Fruit fly (Drosophila melanogaster) whole organism, embryonic: ENCODE measurements around the gene pcm.

Experiments
- Ada2b ChIP-seq: fragments of 200-800 bp; sonication (Bioruptor generic); IDR thresholded peaks from 2 replicates; pipeline ENCODE4 v1.3.6; 2022; ENCODE audit warnings: missing biosample characterization, missing genetic modification characterization
- B-H1 ChIP-seq: fragments of 200-800 bp; sonication (Bioruptor generic); IDR thresholded peaks from 3 replicates; pipeline ENCODE4 v1.3.6; 2022; ENCODE audit warnings: missing biosample characterization, missing genetic modification characterization
- CG10431 ChIP-seq: fragments of 200-800 bp; sonication (Bioruptor generic); optimal IDR thresholded peaks from 3 replicates; lab custom pipeline; 2018; ENCODE audit warnings: missing biosample characterization, mild to moderate bottlenecking, missing genetic modification characterization
- CG10959 ChIP-seq: fragments of 200-800 bp; sonication (Bioruptor generic); IDR thresholded peaks from 2 replicates; pipeline ENCODE4 v1.3.6; 2022; ENCODE audit warnings: missing biosample characterization, missing genetic modification characterization
- CG12104 ChIP-seq: fragments of 200-800 bp; sonication (Bioruptor generic); optimal IDR thresholded peaks from 3 replicates; lab custom pipeline; 2016; ENCODE audit warnings: missing biosample characterization, missing genetic modification characterization
- CG14441 ChIP-seq: fragments of 200-800 bp; sonication (Bioruptor generic); IDR thresholded peaks from 2 replicates; pipeline ENCODE4 v1.3.6; 2022; ENCODE audit warnings: missing biosample characterization, missing genetic modification characterization
- CG15269 ChIP-seq: fragments of 200-800 bp; sonication (Bioruptor generic); optimal IDR thresholded peaks from 2 replicates; lab custom pipeline; 2018; ENCODE audit warnings: missing biosample characterization, mild to moderate bottlenecking, missing genetic modification characterization, moderate library complexity
- CG2202 ChIP-seq: fragments of 200-800 bp; sonication (Bioruptor generic); optimal IDR thresholded peaks from 2 replicates; lab custom pipeline; 2018; ENCODE audit warnings: missing biosample characterization, mild to moderate bottlenecking, missing genetic modification characterization
- CG2678 ChIP-seq: fragments of 200-800 bp; sonication (Bioruptor generic); optimal IDR thresholded peaks from 3 replicates; lab custom pipeline; 2019; ENCODE audit warnings: missing biosample characterization, mild to moderate bottlenecking, missing genetic modification characterization, moderate library complexity
- CG2889 ChIP-seq: fragments of 200-800 bp; sonication (Bioruptor generic); IDR thresholded peaks from 3 replicates; pipeline ENCODE4 v1.3.6; 2022; ENCODE audit warnings: missing biosample characterization, missing genetic modification characterization
- CG32532 ChIP-seq: fragments of 200-800 bp; sonication (Bioruptor generic); IDR thresholded peaks from 2 replicates; pipeline ENCODE4 v1.3.6; 2022; ENCODE audit warnings: missing biosample characterization, missing genetic modification characterization
- CG33557 ChIP-seq: fragments of 200-800 bp; sonication (Bioruptor generic); optimal IDR thresholded peaks from 2 replicates; lab custom pipeline; 2019; ENCODE audit warnings: missing biosample characterization, mild to moderate bottlenecking, missing genetic modification characterization, moderate library complexity
- CG4617 ChIP-seq: fragments of 200-800 bp; sonication (Bioruptor generic); optimal IDR thresholded peaks from 3 replicates; lab custom pipeline; 2016; ENCODE audit warnings: missing biosample characterization, missing genetic modification characterization, borderline replicate concordance
- CG5180 ChIP-seq: fragments of 200-800 bp; sonication (Bioruptor generic); optimal IDR thresholded peaks from 3 replicates; lab custom pipeline; 2017; ENCODE audit warnings: missing biosample characterization, missing genetic modification characterization, mild to moderate bottlenecking, moderate library complexity, missing genetic modification reagents
- CG7786 ChIP-seq: fragments of 200-800 bp; sonication (Bioruptor generic); optimal IDR thresholded peaks from 2 replicates; lab custom pipeline; 2016; ENCODE audit warnings: missing biosample characterization, missing genetic modification characterization
- CG7839 ChIP-seq: fragments of 200-800 bp; sonication (Bioruptor generic); optimal IDR thresholded peaks from 3 replicates; lab custom pipeline; 2018; ENCODE audit warnings: missing biosample characterization, mild to moderate bottlenecking, missing genetic modification characterization, moderate library complexity
- CG8924 ChIP-seq: fragments of 200-800 bp; optimal IDR thresholded peaks from 3 replicates; lab custom pipeline; 2019; ENCODE audit warnings: missing biosample characterization, mild to moderate bottlenecking, missing genetic modification characterization, moderate library complexity
- CG9437 ChIP-seq: fragments of 200-800 bp; sonication (Bioruptor generic); optimal IDR thresholded peaks from 2 replicates; lab custom pipeline; 2018; ENCODE audit warnings: missing biosample characterization, mild to moderate bottlenecking, missing genetic modification characterization
- CG9932 ChIP-seq: fragments of 200-800 bp; sonication (Bioruptor generic); IDR thresholded peaks from 2 replicates; pipeline ENCODE4 v1.3.6; 2022; ENCODE audit warnings: missing biosample characterization, missing genetic modification characterization
- CoRest ChIP-seq: fragments of 200-800 bp; sonication (Bioruptor generic); optimal IDR thresholded peaks from 3 replicates; lab custom pipeline; 2018; ENCODE audit warnings: missing biosample characterization, mild to moderate bottlenecking, missing genetic modification characterization, moderate library complexity
- Dfd ChIP-seq, 2 experiments: fragments of >200 bp; optimal IDR thresholded peaks; 2 replicates each; lab custom pipeline; 2017; ENCODE audit warnings: missing biosample characterization in 2 of 2, missing genetic modification characterization in 2 of 2
- Hr78 ChIP-seq, 2 experiments: fragments of 200-800 bp in 1 of 2; fragments of >200 bp in 1 of 2; sonication (Bioruptor generic) in 1 of 2; optimal IDR thresholded peaks; 2 replicates each; lab custom pipeline; 2017 to 2019; ENCODE audit warnings: missing biosample characterization in 2 of 2, missing genetic modification characterization in 2 of 2, mild to moderate bottlenecking in 1 of 2, moderate library complexity in 1 of 2
- Kr ChIP-seq: fragments of 200-800 bp; sonication (Bioruptor generic); optimal IDR thresholded peaks from 2 replicates; lab custom pipeline; 2017; ENCODE audit warnings: missing biosample characterization, mild to moderate bottlenecking, missing genetic modification characterization
- NC2α ChIP-seq: fragments of 200-800 bp; sonication (Bioruptor generic); optimal IDR thresholded peaks from 2 replicates; lab custom pipeline; 2016; ENCODE audit warnings: missing biosample characterization, missing genetic modification characterization
- NC2β ChIP-seq: fragments of 200-800 bp; sonication (Bioruptor generic); optimal IDR thresholded peaks from 2 replicates; lab custom pipeline; 2016; ENCODE audit warnings: missing biosample characterization, missing genetic modification characterization
- Nf-YB ChIP-seq: fragments of 200-800 bp; sonication (Bioruptor generic); optimal IDR thresholded peaks from 3 replicates; lab custom pipeline; 2019; ENCODE audit warnings: missing biosample characterization, mild to moderate bottlenecking, missing genetic modification characterization, moderate library complexity
- NfI ChIP-seq: fragments of 200-800 bp; sonication (Bioruptor generic); optimal IDR thresholded peaks from 3 replicates; lab custom pipeline; 2018; ENCODE audit warnings: missing biosample characterization, mild to moderate bottlenecking, missing genetic modification characterization, moderate library complexity
- Scr ChIP-seq: fragments of 200-800 bp; sonication (Bioruptor generic); IDR thresholded peaks from 2 replicates; pipeline ENCODE4 v1.3.6; 2022; ENCODE audit warnings: missing biosample characterization, missing genetic modification characterization; ENCODE audit not compliant: partially characterized antibody
- Tbp ChIP-seq: fragments of >200 bp; optimal IDR thresholded peaks from 2 replicates; lab custom pipeline; 2018; ENCODE audit warnings: missing biosample characterization, missing genetic modification characterization
- Xrp1 ChIP-seq: fragments of 200-800 bp; sonication (Bioruptor generic); IDR thresholded peaks from 2 replicates; pipeline ENCODE4 v1.3.6; 2022; ENCODE audit warnings: missing biosample characterization, missing genetic modification characterization
- ato ChIP-seq: fragments of 200-800 bp; sonication (Bioruptor generic); IDR thresholded peaks from 2 replicates; pipeline ENCODE4 v1.3.6; 2022; ENCODE audit warnings: missing biosample characterization, missing genetic modification characterization; ENCODE audit not compliant: partially characterized antibody
- bab2 ChIP-seq: fragments of 200-800 bp; sonication (Bioruptor generic); optimal IDR thresholded peaks from 2 replicates; lab custom pipeline; 2016; ENCODE audit warnings: missing biosample characterization, missing genetic modification characterization
- bbx ChIP-seq: fragments of 200-800 bp; sonication (Bioruptor generic); IDR thresholded peaks from 2 replicates; pipeline ENCODE4 v1.3.6; 2022; ENCODE audit warnings: missing biosample characterization, missing genetic modification characterization; ENCODE audit not compliant: partially characterized antibody
- bigmax ChIP-seq: fragments of 200-800 bp; sonication (Bioruptor generic); optimal IDR thresholded peaks from 2 replicates; lab custom pipeline; 2018; ENCODE audit warnings: missing biosample characterization, mild to moderate bottlenecking, missing genetic modification characterization
- cato ChIP-seq: fragments of 200-800 bp; sonication (Bioruptor generic); optimal IDR thresholded peaks from 2 replicates; lab custom pipeline; 2016; ENCODE audit warnings: missing biosample characterization, missing genetic modification characterization, borderline replicate concordance
- corto ChIP-seq: fragments of 200-800 bp; sonication (Bioruptor generic); optimal IDR thresholded peaks from 2 replicates; lab custom pipeline; 2016; ENCODE audit warnings: missing biosample characterization, mild to moderate bottlenecking, missing genetic modification characterization, moderate library complexity
- dan ChIP-seq: fragments of 200-800 bp; sonication (Bioruptor generic); IDR thresholded peaks from 2 replicates; pipeline ENCODE4 v1.3.6; 2022; ENCODE audit warnings: missing biosample characterization, missing genetic modification characterization
- danr ChIP-seq: fragments of 200-800 bp; sonication (Bioruptor generic); IDR thresholded peaks from 2 replicates; pipeline ENCODE4 v1.3.6; 2022; ENCODE audit warnings: missing biosample characterization, missing genetic modification characterization
- dimm ChIP-seq: fragments of 200-800 bp; sonication (Bioruptor generic); IDR thresholded peaks from 2 replicates; pipeline ENCODE4 v1.3.6; 2022; ENCODE audit warnings: missing biosample characterization, missing genetic modification characterization
- dmrt11E ChIP-seq: fragments of 200-800 bp; sonication (Bioruptor generic); optimal IDR thresholded peaks from 3 replicates; lab custom pipeline; 2018; ENCODE audit warnings: missing biosample characterization, mild to moderate bottlenecking, missing genetic modification characterization, moderate library complexity
- gem ChIP-seq: fragments of 200-800 bp; sonication (Bioruptor generic); optimal IDR thresholded peaks from 2 replicates; lab custom pipeline; 2019; ENCODE audit warnings: missing biosample characterization, mild to moderate bottlenecking, missing genetic modification characterization, moderate library complexity
- gsb ChIP-seq: fragments of 200-800 bp; sonication (Bioruptor generic); IDR thresholded peaks from 2 replicates; pipeline ENCODE4 v1.3.6; 2022; ENCODE audit warnings: missing biosample characterization, missing genetic modification characterization
- nerfin-2 ChIP-seq: fragments of 200-800 bp; sonication (Bioruptor generic); IDR thresholded peaks from 2 replicates; pipeline ENCODE4 v1.3.6; 2022; ENCODE audit warnings: missing biosample characterization, missing genetic modification characterization; ENCODE audit not compliant: partially characterized antibody
- odd ChIP-seq: fragments of 200-800 bp; sonication (Bioruptor generic); optimal IDR thresholded peaks from 2 replicates; lab custom pipeline; 2017; ENCODE audit warnings: missing biosample characterization, mild to moderate bottlenecking, missing genetic modification characterization
- scrt ChIP-seq: fragments of 200-800 bp; sonication (Bioruptor generic); optimal IDR thresholded peaks from 2 replicates; lab custom pipeline; 2018; ENCODE audit warnings: missing biosample characterization, mild to moderate bottlenecking, missing genetic modification characterization, moderate library complexity
- sens ChIP-seq: fragments of 200-800 bp; sonication (Bioruptor generic); peaks from one replicate; lab custom pipeline; 2016; ENCODE audit warnings: missing biosample characterization, missing genetic modification characterization
- tio ChIP-seq: fragments of 200-800 bp; sonication (Bioruptor generic); optimal IDR thresholded peaks from 2 replicates; lab custom pipeline; 2017; ENCODE audit warnings: missing biosample characterization, missing genetic modification characterization, inconsistent platforms
- ttk ChIP-seq: fragments of 200-800 bp; sonication (Bioruptor generic); IDR thresholded peaks from 2 replicates; pipeline ENCODE4 v2.1.2; 2022; ENCODE audit warnings: missing biosample characterization, missing genetic modification characterization
- twi ChIP-seq: fragments of 200-800 bp; optimal IDR thresholded peaks from 2 replicates; lab custom pipeline; 2019; ENCODE audit warnings: missing biosample characterization, mild to moderate bottlenecking, missing genetic modification characterization, moderate library complexity
- zf30C ChIP-seq: fragments of 200-800 bp; sonication (Bioruptor generic); optimal IDR thresholded peaks from 3 replicates; lab custom pipeline; 2018; ENCODE audit warnings: missing biosample characterization, mild to moderate bottlenecking, missing genetic modification characterization

Gene pcm

dm6 chrX:19521753-19522383 lies 30.1 kb upstream of the pcm start, which contains the start of the genes Idh3a and CoRest (continued):
- no peak for TF ChIP-seq Hr78 (GFP tag; optimal IDR thresholded peaks at IDR 0.05; lab: Kevin White, UChicago)
- TF ChIP-seq CG2889 (GFP tag; lab: Robert Waterston, UW): 0 out of 3 replicates have a peak, but pooled peaks have one; percentile 26
- TF ChIP-seq CG12104 (GFP tag; lab: Kevin White, UChicago): no peak
- TF ChIP-seq zf30C: no peak
- no peak for TF ChIP-seq tio (GFP tag; lab: Kevin White, UChicago)
- TF ChIP-seq ato: peak; percentile 27; the same call in 1 of the 2 replicates
- TF ChIP-seq dmrt11E (tag; lab: Kevin White, UChicago): no peak
- no peak for TF ChIP-seq ttk
- TF ChIP-seq dan (GFP tag; lab: Robert Waterston, UW): no peak
- no peak for TF ChIP-seq Ada2b (GFP tag; lab: Robert Waterston, UW)
- TF ChIP-seq Tbp: no peak
- TF ChIP-seq CG2678 (tag; lab: Kevin White, UChicago): no peak
- no peak for TF ChIP-seq CG7839 (tag; lab: Kevin White, UChicago)
- TF ChIP-seq nerfin-2 (GFP tag; lab: Robert Waterston, UW): peak; percentile 55; the same call in 1 of the 2 replicates
- TF ChIP-seq Nf-YB: no peak
- no peak for TF ChIP-seq Xrp1 (GFP tag; lab: Robert Waterston, UW)
- peak; percentile 4 for TF ChIP-seq CG7786 (GFP tag; lab: Kevin White, UChicago)
- TF ChIP-seq Kr: no peak
- no peak for TF ChIP-seq cato (GFP tag; lab: Kevin White, UChicago)
- TF ChIP-seq CG14441: peak; percentile 44; the same call in 1 of the 2 replicates
- peak; percentile 10 for TF ChIP-seq CG4617 (GFP tag; lab: Kevin White, UChicago)
- TF ChIP-seq CG5180 (GFP tag; lab: Kevin White, UChicago): no peak
- peak; percentile 81 for TF ChIP-seq Scr (GFP tag; lab: Robert Waterston, UW)
- TF ChIP-seq CG10959 (GFP tag; lab: Robert Waterston, UW): no peak
- no peak for TF ChIP-seq danr (GFP tag; lab: Robert Waterston, UW)
- TF ChIP-seq gsb (GFP tag; lab: Robert Waterston, UW): no peak
- TF ChIP-seq gem (tag; lab: Kevin White, UChicago): no peak
- peak; percentile 69 for TF ChIP-seq CoRest
- TF ChIP-seq NC2β (GFP tag; lab: Kevin White, UChicago): no peak
- TF ChIP-seq CG2202 (tag; lab: Kevin White, UChicago): no peak
- TF ChIP-seq NfI (GFP tag; lab: Kevin White, UChicago): no peak
- TF ChIP-seq NC2α (GFP tag; lab: Kevin White, UChicago): no peak
- no peak for TF ChIP-seq Dfd (GFP tag; optimal IDR thresholded peaks at IDR 0.05; lab: Kevin White, UChicago)
- no peak for TF ChIP-seq CG33557
- TF ChIP-seq odd (GFP tag; lab: Kevin White, UChicago): no peak
- no peak for TF ChIP-seq B-H1 (GFP tag; lab: Robert Waterston, UW)
- no peak for TF ChIP-seq CG9437 (GFP tag; lab: Kevin White, UChicago)
- TF ChIP-seq CG15269: no peak
- TF ChIP-seq corto (GFP tag; lab: Kevin White, UChicago): no peak
- no peak for TF ChIP-seq bigmax (GFP tag; lab: Kevin White, UChicago)
- no peak for TF ChIP-seq CG10431 (GFP tag; lab: Kevin White, UChicago)
- peak; percentile 64 for TF ChIP-seq CG9932 (GFP tag; lab: Robert Waterston, UW)
- TF ChIP-seq dimm (GFP tag; lab: Robert Waterston, UW): no peak
- peak; percentile 64 for TF ChIP-seq CG32532
- 0 out of 2 replicates have a peak, but pooled peaks have one; percentile 14 for TF ChIP-seq bbx (GFP tag; lab: Robert Waterston, UW)
- no peak for TF ChIP-seq bab2 (GFP tag; lab: Kevin White, UChicago)
- TF ChIP-seq sens (GFP tag; lab: Kevin White, UChicago): peak; percentile 47
- peak; percentile 8 for TF ChIP-seq twi (tag; lab: Kevin White, UChicago)
- no peak for TF ChIP-seq scrt (GFP tag; lab: Kevin White, UChicago)
- no peak for TF ChIP-seq CG8924 (tag; lab: Kevin White, UChicago)
